Worm (Caenorhabditis elegans) whole organism, early embryonic: ENCODE data around the gene F46G11.6.
A peak's percentile ranks its signal among the peaks of the same experiment; 100 is the strongest.

Experiments
- B0310.2 ChIP-seq: sonication (generic microtip); optimal IDR thresholded peaks from 2 replicates; lab custom pipeline; 2016; ENCODE audit warnings: mild to moderate bottlenecking, missing genetic modification characterization, missing compliant biosample characterization
- F13C5.2 ChIP-seq: sonication (generic microtip); optimal IDR thresholded peaks from 2 replicates; lab custom pipeline; 2017; ENCODE audit warnings: mild to moderate bottlenecking, missing genetic modification characterization, inconsistent platforms, missing compliant biosample characterization
- aly-1 ChIP-seq: sonication (generic microtip); optimal IDR thresholded peaks from 2 replicates; lab custom pipeline; 2016; ENCODE audit warnings: missing genetic modification characterization, missing compliant biosample characterization
- ama-1 ChIP-seq: fragments of 150-350 bp; optimal IDR thresholded peaks from 2 replicates; lab custom pipeline; 2014
- ceh-13 ChIP-seq: fragments of 200-800 bp; sonication (Bioruptor generic); optimal IDR thresholded peaks from 2 replicates; lab custom pipeline; 2018; ENCODE audit warnings: mild to moderate bottlenecking, missing genetic modification characterization, missing compliant biosample characterization
- ceh-36 ChIP-seq: sonication (generic microtip); optimal IDR thresholded peaks from 2 replicates; lab custom pipeline; 2016; ENCODE audit warnings: missing genetic modification characterization, inconsistent platforms, missing compliant biosample characterization
- ets-7 ChIP-seq: sonication (generic microtip); optimal IDR thresholded peaks from 2 replicates; lab custom pipeline; 2016; ENCODE audit warnings: missing genotype, missing genetic modification characterization, missing compliant biosample characterization
- flt-1 ChIP-seq: fragments of 200-800 bp; sonication (Bioruptor generic); IDR thresholded peaks from 2 replicates; pipeline ENCODE4 v1.3.6; 2022; ENCODE audit warnings: missing genetic modification characterization, missing compliant biosample characterization
- hmbx-1 ChIP-seq: sonication (generic microtip); optimal IDR thresholded peaks from 2 replicates; lab custom pipeline; 2016; ENCODE audit warnings: mild to moderate bottlenecking, missing genetic modification characterization, missing compliant biosample characterization
- hmg-4 ChIP-seq: fragments of 200-800 bp; sonication (Bioruptor generic); optimal IDR thresholded peaks from 2 replicates; lab custom pipeline; 2018; ENCODE audit warnings: mild to moderate bottlenecking, missing genetic modification characterization, missing compliant biosample characterization
- hnd-1 ChIP-seq: sonication (generic microtip); optimal IDR thresholded peaks from 2 replicates; lab custom pipeline; 2016; ENCODE audit warnings: missing genetic modification characterization, missing compliant biosample characterization
- pes-1 ChIP-seq: fragments of 200-800 bp; sonication (Bioruptor generic); IDR thresholded peaks from 2 replicates; pipeline ENCODE4 v1.3.6; 2022; ENCODE audit warnings: missing genetic modification reagents, missing genetic modification characterization, missing compliant biosample characterization
- scrt-1 ChIP-seq: fragments of 200-800 bp; sonication (Bioruptor generic); IDR thresholded peaks from 2 replicates; pipeline ENCODE4 v1.3.6; 2022; ENCODE audit warnings: missing genetic modification characterization, missing compliant biosample characterization
- sea-1 ChIP-seq: fragments of 200-800 bp; sonication (Bioruptor generic); conservative IDR thresholded peaks from 2 replicates; pipeline ENCODE4 v1.3.6; 2022; ENCODE audit warnings: missing genetic modification characterization, missing compliant biosample characterization
- tbx-11 ChIP-seq: fragments of 200-800 bp; sonication (Bioruptor generic); IDR thresholded peaks from 2 replicates; pipeline ENCODE4 v1.3.6; 2022; ENCODE audit warnings: missing genetic modification characterization, missing compliant biosample characterization
- tbx-37 ChIP-seq: fragments of 200-800 bp; sonication (Bioruptor generic); conservative IDR thresholded peaks from 2 replicates; pipeline ENCODE4 v1.3.6; 2022; ENCODE audit warnings: missing genetic modification reagents, missing genetic modification characterization, missing compliant biosample characterization
- tra-4 ChIP-seq: sonication (generic microtip); optimal IDR thresholded peaks from 2 replicates; lab custom pipeline; 2017; ENCODE audit warnings: missing genetic modification characterization, missing compliant biosample characterization

F46G11.6 gene

DNA sequence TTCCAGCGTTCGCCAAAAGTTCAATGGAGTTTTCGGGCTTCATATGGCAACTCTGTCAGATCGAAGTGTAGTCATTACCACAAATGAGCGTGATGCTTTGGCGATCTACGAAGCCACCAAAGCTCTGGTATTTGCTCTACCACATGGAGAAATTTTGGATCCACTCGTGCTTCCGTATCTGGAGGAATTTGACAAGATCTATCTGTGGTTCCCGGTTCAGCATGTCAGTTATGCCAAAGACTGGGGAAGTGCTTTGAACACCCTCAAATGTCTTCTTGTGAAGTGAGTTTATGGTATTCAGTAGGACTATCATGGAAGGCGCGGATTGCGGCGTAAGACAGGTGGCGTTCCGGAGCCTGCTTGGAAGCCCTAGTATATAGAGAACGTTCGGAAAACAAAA is 8.1 kb downstream of the F46G11.6 start:
- no peak for TF ChIP-seq hnd-1 (tag; lab: Kevin White, UChicago)
- TF ChIP-seq F13C5.2 (tag; lab: Kevin White, UChicago): no peak
- no peak for TF ChIP-seq B0310.2 (tag; lab: Kevin White, UChicago)
- no peak for TF ChIP-seq tbx-11 (GFP tag; lab: Robert Waterston, UW)
- TF ChIP-seq ceh-13 (GFP tag; lab: Kevin White, UChicago): no peak
- no peak for TF ChIP-seq tra-4
- no peak for TF ChIP-seq sea-1 (GFP tag; lab: Robert Waterston, UW)
- no peak for TF ChIP-seq scrt-1 (GFP tag; lab: Robert Waterston, UW)
- no peak for TF ChIP-seq tbx-37 (GFP tag; lab: Robert Waterston, UW)
- no peak for TF ChIP-seq hmg-4 (GFP tag; lab: Kevin White, UChicago)
- no peak for TF ChIP-seq pes-1 (GFP tag; lab: Robert Waterston, UW)
- TF ChIP-seq ets-7 (tag; lab: Kevin White, UChicago): no peak
- no peak for TF ChIP-seq flt-1 (GFP tag; lab: Robert Waterston, UW)
- no peak for TF ChIP-seq ama-1 (lab: Kevin White, UChicago)

DNA sequence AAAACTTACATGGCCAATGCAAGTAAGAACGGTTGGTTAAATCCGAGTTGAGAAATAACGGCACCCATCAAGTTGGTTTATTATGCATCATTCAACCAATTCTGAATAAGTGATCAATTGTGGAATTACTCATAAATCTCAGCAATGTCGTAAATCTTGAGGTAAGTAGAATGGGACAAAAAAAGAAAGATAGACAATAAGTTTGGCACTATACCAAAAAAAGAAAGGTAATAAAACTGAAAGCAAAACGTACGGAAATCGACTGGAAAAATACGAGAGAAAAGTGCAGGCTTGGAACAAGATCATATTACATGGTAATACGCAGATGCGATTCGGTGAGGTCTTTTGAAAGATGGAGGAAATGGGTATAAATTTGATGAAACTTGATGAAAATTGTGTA is 12.4 kb downstream of the F46G11.6 start, which contains the start of gene F46G11.4:
Gene F46G11.4 (minus strand): TSS at position 101 of the 400 bp plus-strand sequence.
- TF ChIP-seq B0310.2 (tag; lab: Kevin White, UChicago) (no peak), aly-1 (tag; lab: Kevin White, UChicago) (no peak), pes-1 (GFP tag; lab: Robert Waterston, UW) (no peak), hmg-4 (GFP tag; lab: Kevin White, UChicago) (no peak), ets-7 (tag; lab: Kevin White, UChicago) (no peak), ceh-36 (tag; lab: Kevin White, UChicago) (no peak), tra-4 (no peak), hmbx-1 (tag; lab: Kevin White, UChicago) (no peak), ama-1 (lab: Kevin White, UChicago) (no peak), hnd-1 (tag; lab: Kevin White, UChicago) (no peak), ceh-13 (GFP tag; lab: Kevin White, UChicago) (no peak), F13C5.2 (tag; lab: Kevin White, UChicago) (no peak), tbx-11 (GFP tag; lab: Robert Waterston, UW) (no peak), scrt-1 (GFP tag; lab: Robert Waterston, UW) (no peak), sea-1 (GFP tag; lab: Robert Waterston, UW) (no peak), flt-1 (GFP tag; lab: Robert Waterston, UW) (no peak), tbx-37 (GFP tag; lab: Robert Waterston, UW) (no peak)

DNA sequence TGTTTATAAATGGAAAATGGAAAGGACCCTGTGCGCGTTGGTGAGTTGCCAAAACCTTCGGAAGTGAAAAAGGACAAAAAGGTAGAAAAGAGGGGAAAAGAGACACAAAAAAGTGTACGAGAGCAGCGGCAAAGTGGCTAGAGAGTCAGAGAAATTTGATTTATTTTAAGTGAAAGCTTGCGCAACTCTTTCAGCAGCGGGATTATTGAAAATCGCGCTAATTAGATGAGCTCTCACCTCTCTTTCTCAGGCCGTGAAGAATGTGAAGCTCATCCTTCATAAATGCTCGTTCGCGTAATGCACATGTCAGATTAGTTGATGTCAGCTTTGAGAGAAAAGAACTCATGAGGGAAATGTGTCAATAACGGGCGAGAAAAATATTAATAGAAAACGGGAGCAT is 12.9 kb downstream of the F46G11.6 start:
- TF ChIP-seq ceh-36 (tag; lab: Kevin White, UChicago): no peak

DNA sequence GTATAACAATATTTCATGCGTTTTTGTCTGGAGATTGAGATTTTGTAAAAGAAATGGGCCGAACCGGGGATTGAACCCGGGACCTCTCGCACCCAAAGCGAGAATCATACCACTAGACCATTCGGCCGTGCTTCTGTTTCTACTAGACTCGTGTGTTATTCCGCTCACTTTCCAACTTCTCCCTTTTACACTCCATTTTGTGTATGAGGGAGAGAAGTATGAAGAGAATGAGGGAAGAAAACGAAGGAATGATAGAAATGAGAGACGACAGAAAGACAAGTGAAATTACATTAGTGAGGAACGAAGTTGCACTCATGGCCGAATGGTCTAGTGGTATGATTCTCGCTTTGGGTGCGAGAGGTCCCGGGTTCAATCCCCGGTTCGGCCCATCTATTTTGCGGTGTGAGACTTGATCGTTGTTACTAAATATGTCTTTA is 14.9 kb downstream of the F46G11.6 start:
- TF ChIP-seq scrt-1 (GFP tag; lab: Robert Waterston, UW): peak; percentile 88
- peak; percentile 88 for TF ChIP-seq sea-1 (GFP tag; lab: Robert Waterston, UW)
- peak; percentile 21 for TF ChIP-seq hmbx-1 (tag; lab: Kevin White, UChicago)
- peak; percentile 85 for TF ChIP-seq pes-1 (GFP tag; lab: Robert Waterston, UW)
- TF ChIP-seq tbx-11 (GFP tag; lab: Robert Waterston, UW): peak; percentile 89
- TF ChIP-seq B0310.2 (tag; lab: Kevin White, UChicago): peak; percentile 66
- TF ChIP-seq hnd-1 (tag; lab: Kevin White, UChicago): peak; percentile 84
- peak; percentile 96 for TF ChIP-seq F13C5.2 (tag; lab: Kevin White, UChicago)
- peak; percentile 54 for TF ChIP-seq flt-1 (GFP tag; lab: Robert Waterston, UW)
- peak; percentile 68 for TF ChIP-seq ceh-36 (tag; lab: Kevin White, UChicago)
- TF ChIP-seq ama-1 (lab: Kevin White, UChicago): no peak
- peak; percentile 76 for TF ChIP-seq tbx-37 (GFP tag; lab: Robert Waterston, UW)
- peak; percentile 46 for TF ChIP-seq ceh-13 (GFP tag; lab: Kevin White, UChicago)
- peak; percentile 60 for TF ChIP-seq ets-7 (tag; lab: Kevin White, UChicago)
- TF ChIP-seq hmg-4 (GFP tag; lab: Kevin White, UChicago): peak; percentile 88
- peak; percentile 24 for TF ChIP-seq tra-4
- peak; percentile 39 for TF ChIP-seq aly-1 (tag; lab: Kevin White, UChicago)

DNA sequence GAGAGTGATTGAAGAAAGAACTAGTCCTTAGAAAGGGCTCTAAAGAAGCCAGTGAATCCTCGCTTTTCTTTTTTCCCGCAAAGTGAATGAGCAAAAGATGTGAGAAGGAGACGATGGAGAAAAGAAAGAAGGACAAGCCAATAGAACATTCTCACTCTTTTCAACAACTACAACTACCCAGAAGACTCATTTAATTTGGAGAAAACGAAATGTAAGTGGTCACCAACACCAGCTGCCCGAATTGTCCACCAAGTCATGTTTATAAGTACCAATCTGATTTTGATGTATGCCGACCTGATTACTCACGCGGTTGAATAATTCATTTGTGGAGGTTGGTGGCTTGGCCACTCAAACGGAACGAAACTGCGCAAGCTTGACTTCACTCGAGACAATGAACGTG is 16.3 kb downstream of the F46G11.6 start:
- TF ChIP-seq sea-1 (GFP tag; lab: Robert Waterston, UW) (no peak), tbx-11 (GFP tag; lab: Robert Waterston, UW) (no peak), ceh-36 (tag; lab: Kevin White, UChicago) (no peak), ets-7 (tag; lab: Kevin White, UChicago) (no peak), flt-1 (GFP tag; lab: Robert Waterston, UW) (no peak), hmbx-1 (tag; lab: Kevin White, UChicago) (no peak), pes-1 (GFP tag; lab: Robert Waterston, UW) (no peak), B0310.2 (tag; lab: Kevin White, UChicago) (no peak), hmg-4 (GFP tag; lab: Kevin White, UChicago) (no peak), tra-4 (no peak), F13C5.2 (tag; lab: Kevin White, UChicago) (no peak), aly-1 (tag; lab: Kevin White, UChicago) (no peak), hnd-1 (tag; lab: Kevin White, UChicago) (no peak), scrt-1 (GFP tag; lab: Robert Waterston, UW) (no peak), ama-1 (lab: Kevin White, UChicago) (no peak), ceh-13 (GFP tag; lab: Kevin White, UChicago) (no peak), tbx-37 (GFP tag; lab: Robert Waterston, UW) (no peak)

ce11 chrX:5803492-5803891 is 17.2 kb downstream of the F46G11.6 start:
- TF ChIP-seq ets-7 (tag; lab: Kevin White, UChicago): no peak
- TF ChIP-seq hmbx-1 (tag; lab: Kevin White, UChicago): no peak
- TF ChIP-seq tbx-37 (GFP tag; lab: Robert Waterston, UW): no peak
- no peak for TF ChIP-seq scrt-1 (GFP tag; lab: Robert Waterston, UW)
- TF ChIP-seq pes-1 (GFP tag; lab: Robert Waterston, UW): no peak
- TF ChIP-seq ceh-13 (GFP tag; lab: Kevin White, UChicago): no peak
- TF ChIP-seq flt-1 (GFP tag; lab: Robert Waterston, UW): no peak
- no peak for TF ChIP-seq hmg-4 (GFP tag; lab: Kevin White, UChicago)
- TF ChIP-seq aly-1 (tag; lab: Kevin White, UChicago): no peak
- TF ChIP-seq tra-4: no peak
- no peak for TF ChIP-seq ama-1 (lab: Kevin White, UChicago)
